Worm (Caenorhabditis elegans) whole organism, L1 larva: ENCODE data around the gene F21D9.4.

Experiments
- F16B12.6 ChIP-seq: fragments of 150-350 bp; optimal IDR thresholded peaks from 2 replicates; lab custom pipeline; 2014; ENCODE audit warnings: missing biosample characterization, missing genetic modification characterization
- ceh-8 ChIP-seq: fragments of 200-800 bp; sonication (Bioruptor generic); optimal IDR thresholded peaks from 2 replicates; lab custom pipeline; 2018; ENCODE audit warnings: mild to moderate bottlenecking, missing genetic modification characterization, moderate library complexity, missing compliant biosample characterization
- elt-3 ChIP-seq, 6 experiments: fragments of 150-350 bp in 1 of 6; sonication (generic microtip); optimal IDR thresholded peaks; 2 replicates each; lab custom pipeline; 2017 to 2018; ENCODE audit warnings: missing biosample characterization in 6 of 6, missing genetic modification characterization in 6 of 6, inconsistent platforms in 1 of 6
- fos-1 ChIP-seq: fragments of 150-350 bp; optimal IDR thresholded peaks from 2 replicates; lab custom pipeline; 2014; ENCODE audit warnings: missing biosample characterization, missing genetic modification characterization
- jun-1 ChIP-seq: fragments of 150-350 bp; optimal IDR thresholded peaks from 2 replicates; lab custom pipeline; 2014; ENCODE audit warnings: missing biosample characterization, missing genetic modification reagents, missing genetic modification characterization
- lin-13 ChIP-seq: fragments of 150-350 bp; optimal IDR thresholded peaks from 2 replicates; lab custom pipeline; 2014; ENCODE audit warnings: missing biosample characterization, missing genetic modification reagents, missing genetic modification characterization
- nhr-12 ChIP-seq: sonication (generic microtip); optimal IDR thresholded peaks from 2 replicates; lab custom pipeline; 2017; ENCODE audit warnings: missing biosample characterization, missing genetic modification characterization
- pqm-1 ChIP-seq: sonication (generic microtip); optimal IDR thresholded peaks from 3 replicates; lab custom pipeline; 2017; ENCODE audit warnings: missing biosample characterization, missing genetic modification characterization
- snpc-4 ChIP-seq: fragments of 150-350 bp; optimal IDR thresholded peaks from 2 replicates; lab custom pipeline; 2014; ENCODE audit warnings: missing biosample characterization, missing genetic modification characterization
- tbx-2 ChIP-seq: sonication (generic microtip); optimal IDR thresholded peaks from 2 replicates; lab custom pipeline; 2016; ENCODE audit warnings: missing genetic modification characterization, missing compliant biosample characterization
- unc-62 ChIP-seq: fragments of 150-350 bp; optimal IDR thresholded peaks from 2 replicates; lab custom pipeline; 2014; ENCODE audit warnings: missing biosample characterization, missing genetic modification reagents, missing genetic modification characterization
- zag-1 ChIP-seq: fragments of 150-350 bp; optimal IDR thresholded peaks from 2 replicates; lab custom pipeline; 2014; ENCODE audit warnings: missing biosample characterization, missing genetic modification characterization
- zip-4 ChIP-seq: fragments of 200-800 bp; sonication (Bioruptor generic); optimal IDR thresholded peaks from 2 replicates; lab custom pipeline; 2018; ENCODE audit warnings: mild to moderate bottlenecking, missing genetic modification characterization, moderate library complexity, missing compliant biosample characterization

DNA sequence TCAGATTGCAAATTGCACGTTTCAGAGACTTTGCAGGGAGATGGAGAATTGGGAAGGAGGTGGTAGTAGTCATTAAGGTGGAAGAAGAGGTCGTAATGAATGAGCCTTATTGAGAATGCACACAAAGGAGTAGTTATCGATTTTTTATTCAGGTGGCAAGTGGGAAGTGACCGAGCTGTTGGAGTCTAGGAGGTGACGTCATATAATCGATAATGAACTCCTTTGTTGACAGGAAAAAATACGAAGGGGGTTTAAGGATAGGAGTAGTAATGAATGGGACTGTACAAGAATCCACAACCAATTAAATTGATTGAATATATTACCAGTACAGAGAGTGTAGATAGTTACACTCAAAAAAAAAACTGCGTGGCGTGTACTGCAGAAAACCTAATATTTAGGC, 48.3 kb downstream of the F21D9.4 start, which contains the start of gene fbxb-62:
- TF ChIP-seq ceh-8 (GFP tag; lab: Kevin White, UChicago) = no peak
- no peak for TF ChIP-seq lin-13 (GFP tag; lab: Kevin White, UChicago)
- TF ChIP-seq nhr-12 = no peak
- TF ChIP-seq zip-4 (GFP tag; lab: Kevin White, UChicago) = no peak
- TF ChIP-seq F16B12.6 = no peak
- no peak for TF ChIP-seq zag-1
- TF ChIP-seq elt-3 (tag; optimal IDR thresholded peaks at IDR 0.05; lab: Kevin White, UChicago) = no peak
- TF ChIP-seq snpc-4 = no peak
- TF ChIP-seq unc-62 = no peak
- no peak for TF ChIP-seq jun-1 (tag; lab: Kevin White, UChicago)
- TF ChIP-seq fos-1 = no peak
- TF ChIP-seq pqm-1 (tag; lab: Kevin White, UChicago) = no peak
- no peak for TF ChIP-seq tbx-2 (tag; lab: Kevin White, UChicago)
